Worm (Caenorhabditis elegans): ENCODE data around the gene F17C11.6.
A peak's percentile ranks its signal among the peaks of the same experiment; 100 is the strongest.

DNA sequence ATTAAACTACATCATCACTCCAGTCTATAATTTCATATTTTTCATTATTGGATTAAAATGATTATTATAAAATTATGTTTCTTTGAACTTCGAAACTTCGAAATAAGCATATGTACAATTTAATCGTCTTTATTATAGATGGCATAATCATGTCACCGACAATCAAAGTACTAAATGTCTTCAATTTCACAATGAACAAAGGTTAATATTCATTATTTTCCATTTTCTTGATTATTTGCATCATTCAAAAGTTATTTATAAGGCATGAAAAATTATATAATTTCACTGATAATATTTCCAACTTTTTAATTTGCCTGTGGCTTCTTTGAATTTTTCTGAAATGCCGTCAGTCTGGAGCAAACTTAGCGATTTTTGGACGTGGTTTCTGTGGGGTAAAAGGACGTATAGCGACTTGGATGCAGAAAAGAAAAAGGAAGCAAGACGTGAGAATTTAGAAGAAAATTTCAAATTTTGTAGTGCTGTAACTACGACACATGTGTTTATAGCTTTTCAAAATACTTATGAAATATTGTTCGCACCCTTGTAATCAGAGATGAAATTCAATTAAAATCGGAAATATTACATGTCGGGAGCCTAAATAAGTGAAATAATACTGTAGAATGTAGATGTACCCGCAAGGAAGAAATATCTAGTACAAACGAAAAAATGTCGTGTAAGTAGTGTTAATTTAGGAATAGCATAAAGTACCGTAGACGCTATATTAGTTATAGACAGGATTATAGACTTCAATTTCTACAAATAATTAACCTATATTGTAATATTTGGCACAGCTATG is 958 bp downstream of the F17C11.6 start, which contains the start of gene F17C11.13:
- TF ChIP-seq lin-39 (tag; optimal IDR thresholded peaks at IDR 0.05) (no peak), zag-1 (tag; optimal IDR thresholded peaks at IDR 0.05) (no peak), nhr-28 (tag; optimal IDR thresholded peaks at IDR 0.05) (no peak), elt-2 (tag; optimal IDR thresholded peaks at IDR 0.05) (peak; percentile 11), unc-62 (GFP tag; optimal IDR thresholded peaks at IDR 0.05) (no peak), snpc-4 (tag; optimal IDR thresholded peaks at IDR 0.05) (no peak), pag-3 (tag; optimal IDR thresholded peaks at IDR 0.05; ENCODE audit: borderline replicate concordance, insufficient read depth) (no peak), alr-1 (tag; optimal IDR thresholded peaks at IDR 0.05; ENCODE audit: borderline replicate concordance) (no peak), nhr-84 (tag; optimal IDR thresholded peaks at IDR 0.05) (no peak), ama-1 (optimal IDR thresholded peaks at IDR 0.05) (no peak), lin-35 (GFP tag; optimal IDR thresholded peaks at IDR 0.05) (no peak)

All from whole organism, L1 larva.